Fruit fly (Drosophila melanogaster) whole organism, embryonic: Measurements from ENCODE around the gene mRpS11.

Experiments
- Awh ChIP-seq: fragments of 200-800 bp; sonication (Bioruptor generic); IDR thresholded peaks from 2 replicates; pipeline ENCODE4, ENCODE4 v1.3.6; 2022; ENCODE audit warnings: missing biosample characterization, missing genetic modification characterization
- B-H2 ChIP-seq: fragments of 200-800 bp; sonication (Bioruptor generic); optimal IDR thresholded peaks from 2 replicates; lab custom pipeline; 2018; ENCODE audit warnings: missing biosample characterization, mild to moderate bottlenecking, missing genetic modification characterization
- Bgb ChIP-seq: fragments of 200-800 bp; sonication (Bioruptor generic); IDR thresholded peaks from 2 replicates; pipeline ENCODE4 v1.3.6; 2022; ENCODE audit warnings: missing biosample characterization, missing genetic modification characterization; ENCODE audit not compliant: partially characterized antibody
- Bteb2 ChIP-seq: fragments of 200-800 bp; sonication (Bioruptor generic); optimal IDR thresholded peaks from 2 replicates; lab custom pipeline; 2016; ENCODE audit warnings: missing biosample characterization, missing genetic modification characterization
- CG12744 ChIP-seq: fragments of 200-800 bp; sonication (Bioruptor generic); optimal IDR thresholded peaks from 2 replicates; lab custom pipeline; 2016; ENCODE audit warnings: missing biosample characterization, missing genetic modification characterization
- CG14860 ChIP-seq: fragments of 200-800 bp; sonication (Bioruptor generic); IDR thresholded peaks from 3 replicates; pipeline ENCODE4 v1.3.6; 2022; ENCODE audit warnings: missing biosample characterization, missing genetic modification characterization; ENCODE audit not compliant: partially characterized antibody
- CG15514 ChIP-seq: fragments of 200-800 bp; sonication (Bioruptor generic); optimal IDR thresholded peaks from 3 replicates; lab custom pipeline; 2017; ENCODE audit warnings: missing biosample characterization, missing genetic modification characterization, mild to moderate bottlenecking, moderate library complexity, missing genetic modification reagents
- CG17385 ChIP-seq: fragments of 200-800 bp; sonication (Bioruptor generic); optimal IDR thresholded peaks from 3 replicates; lab custom pipeline; 2018; ENCODE audit warnings: missing biosample characterization, mild to moderate bottlenecking, missing genetic modification characterization
- CG1792 ChIP-seq: fragments of 200-800 bp; sonication (Bioruptor generic); optimal IDR thresholded peaks from 2 replicates; lab custom pipeline; 2016; ENCODE audit warnings: missing biosample characterization, missing genetic modification characterization
- CG2202 ChIP-seq: fragments of 200-800 bp; sonication (Bioruptor generic); optimal IDR thresholded peaks from 2 replicates; lab custom pipeline; 2018; ENCODE audit warnings: missing biosample characterization, mild to moderate bottlenecking, missing genetic modification characterization
- CG2875 ChIP-seq: fragments of 200-800 bp; sonication (Bioruptor generic); optimal IDR thresholded peaks from 2 replicates; lab custom pipeline; 2017; ENCODE audit warnings: missing biosample characterization, mild to moderate bottlenecking, missing genetic modification characterization, missing genetic modification reagents
- CG31224 ChIP-seq: fragments of 200-800 bp; sonication (Bioruptor generic); IDR thresholded peaks from 2 replicates; pipeline ENCODE4 v1.3.6; 2022; ENCODE audit warnings: missing biosample characterization, missing genetic modification characterization
- CG31388 ChIP-seq: fragments of 200-800 bp; sonication (Bioruptor generic); optimal IDR thresholded peaks from 2 replicates; lab custom pipeline; 2016; ENCODE audit warnings: missing biosample characterization, missing genetic modification characterization
- CG6854 ChIP-seq: fragments of 200-800 bp; sonication (Bioruptor generic); optimal IDR thresholded peaks from 3 replicates; lab custom pipeline; 2017; ENCODE audit warnings: missing biosample characterization, mild to moderate bottlenecking, missing genetic modification characterization
- CHES-1-like ChIP-seq: fragments of 200-800 bp; sonication (Bioruptor generic); optimal IDR thresholded peaks from 2 replicates; lab custom pipeline; 2016; ENCODE audit warnings: missing biosample characterization, missing genetic modification characterization
- CTCF ChIP-seq: fragments of 200-800 bp; sonication (Bioruptor generic); optimal IDR thresholded peaks from 2 replicates; lab custom pipeline; 2017; ENCODE audit warnings: missing biosample characterization, mild to moderate bottlenecking, missing genetic modification characterization, moderate library complexity
- Chrac-16 ChIP-seq: fragments of 200-800 bp; sonication (Bioruptor generic); optimal IDR thresholded peaks from 3 replicates; lab custom pipeline; 2016; ENCODE audit warnings: missing biosample characterization, missing genetic modification characterization
- Dip3 ChIP-seq: fragments of 200-800 bp; sonication (Bioruptor generic); optimal IDR thresholded peaks from 3 replicates; lab custom pipeline; 2016; ENCODE audit warnings: missing biosample characterization, missing genetic modification characterization
- Dp ChIP-seq: fragments of 200-800 bp; sonication (Bioruptor generic); optimal IDR thresholded peaks from 2 replicates; lab custom pipeline; 2018; ENCODE audit warnings: missing biosample characterization, mild to moderate bottlenecking, missing genetic modification characterization, moderate library complexity
- Dref ChIP-seq: fragments of 200-800 bp; sonication (Bioruptor generic); IDR thresholded peaks from 2 replicates; pipeline ENCODE4 v1.3.6; 2022; ENCODE audit warnings: missing biosample characterization, missing genetic modification characterization
- Drgx ChIP-seq: fragments of 200-800 bp; sonication (Bioruptor generic); IDR thresholded peaks from 2 replicates; pipeline ENCODE4 v1.3.6; 2022; ENCODE audit warnings: missing biosample characterization, missing genetic modification characterization
- E2f2 ChIP-seq: fragments of 200-800 bp; sonication (Bioruptor generic); IDR thresholded peaks from 2 replicates; pipeline ENCODE4 v1.3.6; 2022; ENCODE audit warnings: missing biosample characterization, missing genetic modification characterization
- Gsc ChIP-seq: fragments of 200-800 bp; sonication (Bioruptor generic); IDR thresholded peaks from 2 replicates; pipeline ENCODE4 v1.3.6; 2022; ENCODE audit warnings: missing biosample characterization, missing genetic modification characterization
- Hr51 ChIP-seq, 2 experiments: fragments of 200-800 bp; sonication (Bioruptor generic); optimal IDR thresholded peaks; 2 replicates in 1 of 2; 3 replicates in 1 of 2; lab custom pipeline; 2016 to 2018; ENCODE audit warnings: missing biosample characterization in 2 of 2, missing genetic modification characterization in 2 of 2, mild to moderate bottlenecking in 1 of 2, moderate library complexity in 1 of 2
- Lpt ChIP-seq: fragments of >200 bp; optimal IDR thresholded peaks from 2 replicates; lab custom pipeline; 2018; ENCODE audit warnings: missing biosample characterization, missing genetic modification characterization
- Mes4 ChIP-seq: fragments of 200-800 bp; sonication (Bioruptor generic); optimal IDR thresholded peaks from 2 replicates; lab custom pipeline; 2016; ENCODE audit warnings: missing biosample characterization, missing genetic modification characterization
- NC2α ChIP-seq: fragments of 200-800 bp; sonication (Bioruptor generic); optimal IDR thresholded peaks from 2 replicates; lab custom pipeline; 2016; ENCODE audit warnings: missing biosample characterization, missing genetic modification characterization
- NK7.1 ChIP-seq: fragments of 200-800 bp; sonication (Bioruptor generic); optimal IDR thresholded peaks from 3 replicates; lab custom pipeline; 2016; ENCODE audit warnings: missing biosample characterization, missing genetic modification characterization
- NfI ChIP-seq: fragments of 200-800 bp; sonication (Bioruptor generic); optimal IDR thresholded peaks from 3 replicates; lab custom pipeline; 2018; ENCODE audit warnings: missing biosample characterization, mild to moderate bottlenecking, missing genetic modification characterization, moderate library complexity
- Side ChIP-seq: fragments of 200-800 bp; sonication (Bioruptor generic); optimal IDR thresholded peaks from 2 replicates; lab custom pipeline; 2016; ENCODE audit warnings: missing biosample characterization, missing genetic modification characterization
- Sin3A ChIP-seq: fragments of >200 bp; optimal IDR thresholded peaks from 2 replicates; lab custom pipeline; 2018
- Sox100B ChIP-seq: fragments of 200-800 bp; sonication (Bioruptor generic); optimal IDR thresholded peaks from 3 replicates; lab custom pipeline; 2018; ENCODE audit warnings: missing biosample characterization, mild to moderate bottlenecking, missing genetic modification characterization
- Sox102F ChIP-seq: fragments of 200-800 bp; sonication (Bioruptor generic); optimal IDR thresholded peaks from 2 replicates; lab custom pipeline; 2018; ENCODE audit warnings: missing biosample characterization, mild to moderate bottlenecking, missing genetic modification characterization, moderate library complexity
- Stat92E ChIP-seq, 3 experiments: fragments of >200 bp in 2 of 3; fragments of 200-800 bp in 1 of 3; sonication (Bioruptor generic) in 1 of 3; optimal IDR thresholded peaks; 2 replicates each; lab custom pipeline; 2017 to 2019; ENCODE audit warnings: missing biosample characterization in 3 of 3, missing genetic modification characterization in 3 of 3, mild to moderate bottlenecking in 1 of 3, moderate library complexity in 1 of 3
- ash1 ChIP-seq: fragments of 200-800 bp; sonication (Bioruptor generic); optimal IDR thresholded peaks from 2 replicates; lab custom pipeline; 2018; ENCODE audit warnings: missing biosample characterization, mild to moderate bottlenecking, missing genetic modification characterization
- ato ChIP-seq: fragments of 200-800 bp; sonication (Bioruptor generic); IDR thresholded peaks from 2 replicates; pipeline ENCODE4 v1.3.6; 2022; ENCODE audit warnings: missing biosample characterization, missing genetic modification characterization; ENCODE audit not compliant: partially characterized antibody
- br ChIP-seq: fragments of >200 bp; optimal IDR thresholded peaks from 2 replicates; lab custom pipeline; 2017
- dmrt99B ChIP-seq: fragments of 200-800 bp; sonication (Bioruptor generic); optimal IDR thresholded peaks from 2 replicates; lab custom pipeline; 2018; ENCODE audit warnings: missing biosample characterization, mild to moderate bottlenecking, missing genetic modification characterization, moderate library complexity
- ems ChIP-seq: fragments of 200-800 bp; sonication (Bioruptor generic); optimal IDR thresholded peaks from 3 replicates; lab custom pipeline; 2016; ENCODE audit warnings: missing biosample characterization, missing genetic modification characterization
- en ChIP-seq: fragments of 200-800 bp; sonication (Bioruptor generic); optimal IDR thresholded peaks from 2 replicates; lab custom pipeline; 2016; ENCODE audit warnings: missing biosample characterization, missing genetic modification characterization
- exex ChIP-seq: fragments of 200-800 bp; sonication (Bioruptor generic); optimal IDR thresholded peaks from 4 replicates; lab custom pipeline; 2018; ENCODE audit warnings: missing biosample characterization, mild to moderate bottlenecking, missing genetic modification characterization, moderate library complexity
- gt ChIP-seq: fragments of 200-800 bp; sonication (Bioruptor generic); IDR thresholded peaks from 2 replicates; pipeline ENCODE4 v1.3.6; 2022; ENCODE audit warnings: missing biosample characterization, missing genetic modification characterization
- h ChIP-seq: fragments of >200 bp; optimal IDR thresholded peaks from 2 replicates; lab custom pipeline; 2017
- nmo ChIP-seq: fragments of 200-800 bp; sonication (Bioruptor generic); optimal IDR thresholded peaks from 2 replicates; lab custom pipeline; 2018; ENCODE audit warnings: missing biosample characterization, mild to moderate bottlenecking, missing genetic modification characterization, moderate library complexity
- onecut ChIP-seq: fragments of 200-800 bp; sonication (Bioruptor generic); IDR thresholded peaks from 2 replicates; pipeline ENCODE4 v1.3.6; 2022; ENCODE audit warnings: missing biosample characterization, missing genetic modification characterization
- otp ChIP-seq: fragments of 200-800 bp; sonication (Bioruptor generic); IDR thresholded peaks from 3 replicates; pipeline ENCODE4, ENCODE4 v1.3.6; 2022; ENCODE audit warnings: missing biosample characterization, missing genetic modification characterization
- p53 ChIP-seq: fragments of 200-800 bp; sonication (Bioruptor generic); optimal IDR thresholded peaks from 2 replicates; lab custom pipeline; 2016; ENCODE audit warnings: missing biosample characterization, missing genetic modification characterization
- phol ChIP-seq: fragments of 200-800 bp; sonication (Bioruptor generic); optimal IDR thresholded peaks from 3 replicates; lab custom pipeline; 2018; ENCODE audit warnings: missing biosample characterization, mild to moderate bottlenecking, missing genetic modification characterization, moderate library complexity
- pita ChIP-seq: fragments of 200-800 bp; sonication (Bioruptor generic); optimal IDR thresholded peaks from 2 replicates; lab custom pipeline; 2017; ENCODE audit warnings: missing biosample characterization, mild to moderate bottlenecking, missing genetic modification characterization
- repo ChIP-seq: fragments of 200-800 bp; sonication (Bioruptor generic); optimal IDR thresholded peaks from 2 replicates; lab custom pipeline; 2016; ENCODE audit warnings: missing biosample characterization, missing genetic modification characterization
- sens ChIP-seq: fragments of 200-800 bp; sonication (Bioruptor generic); peaks from one replicate; lab custom pipeline; 2016; ENCODE audit warnings: missing biosample characterization, missing genetic modification characterization
- zen2 ChIP-seq: fragments of 200-800 bp; sonication (Bioruptor generic); IDR thresholded peaks from 3 replicates; pipeline ENCODE4 v1.3.6; 2022; ENCODE audit warnings: missing biosample characterization, missing genetic modification characterization; ENCODE audit not compliant: partially characterized antibody
- zfh2 ChIP-seq: fragments of 200-800 bp; sonication (Bioruptor generic); optimal IDR thresholded peaks from 2 replicates; lab custom pipeline; 2016; ENCODE audit warnings: missing biosample characterization, missing genetic modification characterization

The mRpS11 gene

dm6 chr3R:17079859-17080255 is 7.3 kb downstream of the mRpS11 start, which contains the start of the genes Keap1 and kuk (continued):
- peak; percentile 58 for TF ChIP-seq onecut (GFP tag; lab: Robert Waterston, UW)
- peak; percentile 47 for TF ChIP-seq ems
- no peak for TF ChIP-seq CG2202 (tag; lab: Kevin White, UChicago)
- TF ChIP-seq Bgb (GFP tag; lab: Robert Waterston, UW), result peak; percentile 88
- peak; percentile 74 for TF ChIP-seq CG15514 (GFP tag; lab: Kevin White, UChicago)
- no peak for TF ChIP-seq Side (GFP tag; lab: Kevin White, UChicago)
- TF ChIP-seq gt (GFP tag; lab: Robert Waterston, UW), result no peak
- TF ChIP-seq Stat92E (GFP tag; optimal IDR thresholded peaks at IDR 0.05; lab: Kevin White, UChicago), result no peak
- no peak for TF ChIP-seq CG6854 (GFP tag; lab: Kevin White, UChicago)
- TF ChIP-seq Mes4 (GFP tag; lab: Kevin White, UChicago), result peak; percentile 7
- TF ChIP-seq h (lab: Kevin White, UChicago), result no peak
- no peak for TF ChIP-seq CG1792
- no peak for TF ChIP-seq NK7.1 (GFP tag; lab: Kevin White, UChicago)
- TF ChIP-seq Sox102F (GFP tag; lab: Kevin White, UChicago), result peak; percentile 22
- TF ChIP-seq Sox100B (GFP tag; lab: Kevin White, UChicago), result no peak
- peak; percentile 80 for TF ChIP-seq nmo (GFP tag; lab: Kevin White, UChicago)
- TF ChIP-seq otp, result no peak
- peak; percentile 49 for TF ChIP-seq Bteb2 (GFP tag; lab: Kevin White, UChicago)
- no peak for TF ChIP-seq br (lab: Kevin White, UChicago)
- peak; percentile 61 for TF ChIP-seq B-H2 (GFP tag; lab: Kevin White, UChicago)
- peak; percentile 82 for TF ChIP-seq CHES-1-like (GFP tag; lab: Kevin White, UChicago)
- peak; percentile 71 for TF ChIP-seq NfI (GFP tag; lab: Kevin White, UChicago)
- peak; percentile 49 for TF ChIP-seq CG12744 (GFP tag; lab: Kevin White, UChicago)
- no peak for TF ChIP-seq exex (tag; lab: Kevin White, UChicago)
- no peak; the same call in 1 of the 2 replicates for TF ChIP-seq ato (GFP tag; lab: Robert Waterston, UW)
- no peak; the same call in 2 of the 3 replicates for TF ChIP-seq zen2 (GFP tag; lab: Robert Waterston, UW)
- TF ChIP-seq CTCF (GFP tag; lab: Kevin White, UChicago), result peak; percentile 51
- no peak for TF ChIP-seq Awh (GFP tag; lab: Robert Waterston, UW)
- TF ChIP-seq Lpt (GFP tag; lab: Kevin White, UChicago), result no peak
- peak; percentile 35 for TF ChIP-seq NC2α (GFP tag; lab: Kevin White, UChicago)
- peak; percentile 71 for TF ChIP-seq Dp (GFP tag; lab: Kevin White, UChicago)
- TF ChIP-seq repo (GFP tag; lab: Kevin White, UChicago), result peak; percentile 27
- TF ChIP-seq CG2875, result peak; percentile 12
- peak; percentile 86 for TF ChIP-seq pita (GFP tag; lab: Kevin White, UChicago)
- no peak for TF ChIP-seq Gsc
- peak; percentile 64 for TF ChIP-seq E2f2
- TF ChIP-seq p53 (GFP tag; lab: Kevin White, UChicago), result no peak
- TF ChIP-seq Sin3A (lab: Kevin White, UChicago), result peak; percentile 85
- TF ChIP-seq Drgx (GFP tag; lab: Robert Waterston, UW), result no peak
- peak; percentile 63 for TF ChIP-seq Dip3 (GFP tag; lab: Kevin White, UChicago)
- peak in 1 of 2 experiments; percentile 69 for TF ChIP-seq Hr51 (GFP tag; optimal IDR thresholded peaks at IDR 0.05; lab: Kevin White, UChicago)
- TF ChIP-seq dmrt99B (tag; lab: Kevin White, UChicago), result no peak
- peak; percentile 89 for TF ChIP-seq sens (GFP tag; lab: Kevin White, UChicago)
- peak; percentile 56 for TF ChIP-seq zfh2 (GFP tag; lab: Kevin White, UChicago)
- TF ChIP-seq en (GFP tag; lab: Kevin White, UChicago), result no peak
- TF ChIP-seq CG31388, result no peak
- TF ChIP-seq CG14860, result peak; percentile 68
- no peak for TF ChIP-seq ash1 (GFP tag; lab: Kevin White, UChicago)
- TF ChIP-seq CG31224 (GFP tag; lab: Robert Waterston, UW), result 0 out of 2 replicates have a peak, but pooled peaks have one; percentile 32
- TF ChIP-seq CG17385, result peak; percentile 99
- TF ChIP-seq phol (tag; lab: Kevin White, UChicago), result peak; percentile 25
- TF ChIP-seq Dref (GFP tag; lab: Robert Waterston, UW), result peak; percentile 62
- peak; percentile 55 for TF ChIP-seq Chrac-16 (GFP tag; lab: Kevin White, UChicago)
